Worm (Caenorhabditis elegans) whole organism, L1 larva: Measurements from ENCODE around the gene T08D10.4.

ENCODE experiments used
- C16A3.4 ChIP-seq: fragments of 150-350 bp; optimal IDR thresholded peaks from 2 replicates; lab custom pipeline; 2014; ENCODE audit warnings: missing biosample characterization, missing genetic modification characterization
- C34B4.2 ChIP-seq: sonication (generic microtip); optimal IDR thresholded peaks from 2 replicates; lab custom pipeline; 2017; ENCODE audit warnings: mild to moderate bottlenecking, missing genetic modification characterization, missing compliant biosample characterization
- Y116A8C.19 ChIP-seq: sonication (generic microtip); optimal IDR thresholded peaks from 2 replicates; lab custom pipeline; 2016; ENCODE audit warnings: missing compliant biosample characterization, missing genetic modification characterization, borderline replicate concordance
- aha-1 ChIP-seq: fragments of 150-350 bp; optimal IDR thresholded peaks from 2 replicates; lab custom pipeline; 2014; ENCODE audit warnings: missing biosample characterization, missing genetic modification characterization
- aly-2 ChIP-seq: fragments of 150-350 bp; optimal IDR thresholded peaks from 2 replicates; lab custom pipeline; 2014; ENCODE audit warnings: missing biosample characterization, missing genetic modification characterization
- ama-1 ChIP-seq: fragments of 150-350 bp; optimal IDR thresholded peaks from 2 replicates; lab custom pipeline; 2014
- blmp-1 ChIP-seq: fragments of 150-350 bp; optimal IDR thresholded peaks from 2 replicates; lab custom pipeline; 2014; ENCODE audit warnings: missing biosample characterization, missing genetic modification characterization
- ceh-63 ChIP-seq: fragments of 200-800 bp; sonication (Bioruptor generic); optimal IDR thresholded peaks from 2 replicates; lab custom pipeline; 2018; ENCODE audit warnings: mild to moderate bottlenecking, missing genetic modification characterization, missing compliant biosample characterization
- ceh-82 ChIP-seq, 3 experiments: fragments of 150-350 bp in 1 of 3; sonication (generic microtip) in 2 of 3; optimal IDR thresholded peaks; 2 replicates each; lab custom pipeline; 2014 to 2017; ENCODE audit warnings: missing biosample characterization in 3 of 3, missing genetic modification characterization in 3 of 3
- ceh-88 ChIP-seq: fragments of 200-800 bp; sonication (Bioruptor generic); IDR thresholded peaks from 2 replicates; pipeline ENCODE4 v1.3.6; 2022; ENCODE audit warnings: missing genetic modification characterization, missing compliant biosample characterization
- ceh-90 ChIP-seq: sonication (generic microtip); optimal IDR thresholded peaks from 2 replicates; lab custom pipeline; 2016; ENCODE audit warnings: missing genetic modification characterization, missing compliant biosample characterization
- dpl-1 ChIP-seq, 3 experiments: fragments of 150-350 bp in 2 of 3; sonication (generic microtip) in 1 of 3; optimal IDR thresholded peaks; 2 replicates each; lab custom pipeline; 2014 to 2017; ENCODE audit warnings: missing biosample characterization in 3 of 3, missing genetic modification characterization in 3 of 3, missing genetic modification reagents in 3 of 3
- efl-1 ChIP-seq, 4 experiments: fragments of 150-350 bp; optimal IDR thresholded peaks in 3 of 4; peaks in 1 of 4; 1 replicate in 1 of 4; 2 replicates in 3 of 4; lab custom pipeline; 2014; ENCODE audit warnings: missing biosample characterization in 2 of 4, missing genetic modification characterization in 2 of 4, missing genetic modification reagents in 2 of 4
- efl-3 ChIP-seq: fragments of 200-800 bp; sonication (Bioruptor generic); optimal IDR thresholded peaks from 2 replicates; lab custom pipeline; 2018; ENCODE audit warnings: mild to moderate bottlenecking, missing genetic modification characterization, missing compliant biosample characterization
- egl-27 ChIP-seq, 2 experiments: fragments of 150-350 bp in 1 of 2; sonication (generic microtip); optimal IDR thresholded peaks; 3 replicates each; lab custom pipeline; 2017 to 2018; ENCODE audit warnings: missing biosample characterization in 2 of 2, missing genetic modification characterization in 2 of 2, missing genetic modification reagents in 2 of 2
- ets-5 ChIP-seq: fragments of 200-800 bp; sonication (Bioruptor generic); IDR thresholded peaks from 2 replicates; pipeline ENCODE4 v1.3.6; 2022; ENCODE audit warnings: missing genetic modification characterization, missing compliant biosample characterization
- fkh-10 ChIP-seq: sonication (generic microtip); optimal IDR thresholded peaks from 2 replicates; lab custom pipeline; 2017; ENCODE audit warnings: missing biosample characterization, missing genetic modification reagents, missing genetic modification characterization
- fkh-4 ChIP-seq: sonication (generic microtip); optimal IDR thresholded peaks from 2 replicates; lab custom pipeline; 2016; ENCODE audit warnings: missing compliant biosample characterization, missing genetic modification characterization, borderline replicate concordance
- fos-1 ChIP-seq: fragments of 150-350 bp; optimal IDR thresholded peaks from 2 replicates; lab custom pipeline; 2014; ENCODE audit warnings: missing biosample characterization, missing genetic modification characterization
- grh-1 ChIP-seq: fragments of 200-800 bp; sonication (Bioruptor generic); IDR thresholded peaks from 2 replicates; pipeline ENCODE4 v1.3.6; 2022; ENCODE audit warnings: missing genetic modification reagents, missing genetic modification characterization, missing compliant biosample characterization
- hpl-2 ChIP-seq: fragments of 150-350 bp; optimal IDR thresholded peaks from 2 replicates; lab custom pipeline; 2014; ENCODE audit warnings: missing biosample characterization, missing genetic modification reagents, missing genetic modification characterization
- irx-1 ChIP-seq: sonication (generic microtip); optimal IDR thresholded peaks from 2 replicates; lab custom pipeline; 2016; ENCODE audit warnings: missing genetic modification characterization, missing compliant biosample characterization
- isw-1 ChIP-seq: fragments of 200-800 bp; sonication (Bioruptor generic); IDR thresholded peaks from 2 replicates; pipeline ENCODE4 v1.3.6; 2022; ENCODE audit warnings: missing genetic modification characterization, missing compliant biosample characterization
- jun-1 ChIP-seq: fragments of 150-350 bp; optimal IDR thresholded peaks from 2 replicates; lab custom pipeline; 2014; ENCODE audit warnings: missing biosample characterization, missing genetic modification reagents, missing genetic modification characterization
- lin-14 ChIP-seq: fragments of 200-800 bp; sonication (Bioruptor generic); optimal IDR thresholded peaks from 2 replicates; lab custom pipeline; 2018; ENCODE audit warnings: mild to moderate bottlenecking, missing genetic modification characterization, moderate library complexity, missing compliant biosample characterization
- lin-35 ChIP-seq, 2 experiments: fragments of 150-350 bp; optimal IDR thresholded peaks; 2 replicates each; lab custom pipeline; 2014; ENCODE audit warnings: missing biosample characterization in 2 of 2, missing genetic modification characterization in 2 of 2, missing genetic modification reagents in 2 of 2
- lir-3 ChIP-seq: sonication (generic microtip); optimal IDR thresholded peaks from 2 replicates; lab custom pipeline; 2016; ENCODE audit warnings: mild to moderate bottlenecking, missing genetic modification characterization, moderate library complexity, missing compliant biosample characterization; ENCODE audit not compliant: poor library complexity
- lsy-2 ChIP-seq, 2 experiments: fragments of 150-350 bp; optimal IDR thresholded peaks; 2 replicates each; lab custom pipeline; 2014; ENCODE audit warnings: missing biosample characterization in 2 of 2, missing genetic modification characterization in 2 of 2
- mab-9 ChIP-seq: fragments of 200-800 bp; sonication (Bioruptor generic); IDR thresholded peaks from 2 replicates; pipeline ENCODE4 v1.3.6; 2022; ENCODE audit warnings: missing genetic modification reagents, missing genetic modification characterization, missing compliant biosample characterization
- mdl-1 ChIP-seq, 2 experiments: fragments of 150-350 bp; optimal IDR thresholded peaks; 2 replicates each; lab custom pipeline; 2014 to 2017; ENCODE audit warnings: missing biosample characterization in 2 of 2, missing genetic modification characterization in 2 of 2, inconsistent platforms in 1 of 2
- mef-2 ChIP-seq: fragments of 150-350 bp; optimal IDR thresholded peaks from 2 replicates; lab custom pipeline; 2014; ENCODE audit warnings: missing biosample characterization, missing genetic modification characterization
- nhr-11 ChIP-seq: fragments of 150-350 bp; optimal IDR thresholded peaks from 2 replicates; lab custom pipeline; 2014; ENCODE audit warnings: missing biosample characterization, missing genetic modification characterization
- nhr-12 ChIP-seq: sonication (generic microtip); optimal IDR thresholded peaks from 2 replicates; lab custom pipeline; 2017; ENCODE audit warnings: missing biosample characterization, missing genetic modification characterization
- nhr-19 ChIP-seq: fragments of 200-800 bp; sonication (Bioruptor generic); conservative IDR thresholded peaks from 2 replicates; pipeline ENCODE4 v1.3.6; 2022; ENCODE audit warnings: missing genetic modification characterization, missing compliant biosample characterization
- nhr-20 ChIP-seq: sonication (generic microtip); optimal IDR thresholded peaks from 2 replicates; lab custom pipeline; 2016; ENCODE audit warnings: mild to moderate bottlenecking, missing genetic modification characterization, missing compliant biosample characterization
- nhr-28 ChIP-seq: fragments of 150-350 bp; optimal IDR thresholded peaks from 2 replicates; lab custom pipeline; 2014; ENCODE audit warnings: missing biosample characterization, missing genetic modification characterization
- nhr-47 ChIP-seq: sonication (generic microtip); optimal IDR thresholded peaks from 2 replicates; lab custom pipeline; 2016; ENCODE audit warnings: mild to moderate bottlenecking, missing genetic modification characterization, moderate library complexity, missing compliant biosample characterization
- nhr-76 ChIP-seq: sonication (generic microtip); optimal IDR thresholded peaks from 2 replicates; lab custom pipeline; 2017; ENCODE audit warnings: missing biosample characterization, missing genetic modification characterization
- nhr-84 ChIP-seq: sonication (generic microtip); optimal IDR thresholded peaks from 2 replicates; lab custom pipeline; 2017; ENCODE audit warnings: missing biosample characterization, missing genetic modification characterization
- nhr-85 ChIP-seq: sonication (generic microtip); peaks from one replicate; lab custom pipeline; 2016; ENCODE audit warnings: missing genetic modification characterization, inconsistent platforms, missing compliant biosample characterization
- nhr-90 ChIP-seq: sonication (generic microtip); optimal IDR thresholded peaks from 2 replicates; lab custom pipeline; 2016; ENCODE audit warnings: mild to moderate bottlenecking, missing genetic modification characterization, missing compliant biosample characterization; ENCODE audit not compliant: poor library complexity
- pag-3 ChIP-seq: sonication (generic microtip); optimal IDR thresholded peaks from 2 replicates; lab custom pipeline; 2017; ENCODE audit warnings: missing genetic modification characterization, mild to moderate bottlenecking, missing compliant biosample characterization, antibody characterized with exemption, borderline replicate concordance; ENCODE audit not compliant: insufficient read depth
- pax-3 ChIP-seq: fragments of 200-800 bp; sonication (Bioruptor generic); optimal IDR thresholded peaks from 2 replicates; lab custom pipeline; 2018; ENCODE audit warnings: mild to moderate bottlenecking, missing genetic modification characterization, moderate library complexity, missing compliant biosample characterization
- pqm-1 ChIP-seq: sonication (generic microtip); optimal IDR thresholded peaks from 3 replicates; lab custom pipeline; 2017; ENCODE audit warnings: missing biosample characterization, missing genetic modification characterization
- rnt-1 ChIP-seq: sonication (generic microtip); optimal IDR thresholded peaks from 2 replicates; lab custom pipeline; 2016; ENCODE audit warnings: mild to moderate bottlenecking, missing genetic modification characterization, moderate library complexity, missing compliant biosample characterization
- snu-23 ChIP-seq: sonication (generic microtip); optimal IDR thresholded peaks from 2 replicates; lab custom pipeline; 2016; ENCODE audit warnings: missing genetic modification characterization, missing compliant biosample characterization
- tbx-2 ChIP-seq: sonication (generic microtip); optimal IDR thresholded peaks from 2 replicates; lab custom pipeline; 2016; ENCODE audit warnings: missing genetic modification characterization, missing compliant biosample characterization
- tlp-1 ChIP-seq: fragments of 150-350 bp; optimal IDR thresholded peaks from 2 replicates; lab custom pipeline; 2014; ENCODE audit warnings: missing biosample characterization, missing genetic modification characterization
- unc-130 ChIP-seq: fragments of 150-350 bp; optimal IDR thresholded peaks from 2 replicates; lab custom pipeline; 2017; ENCODE audit warnings: missing biosample characterization, missing genetic modification characterization, inconsistent platforms
- unc-86 ChIP-seq: sonication (generic microtip); optimal IDR thresholded peaks from 2 replicates; lab custom pipeline; 2016; ENCODE audit warnings: missing genetic modification characterization, missing compliant biosample characterization
- xbp-1 ChIP-seq: sonication (generic microtip); optimal IDR thresholded peaks from 2 replicates; lab custom pipeline; 2016; ENCODE audit warnings: missing genetic modification characterization, missing compliant biosample characterization
- zag-1 ChIP-seq: fragments of 150-350 bp; optimal IDR thresholded peaks from 2 replicates; lab custom pipeline; 2014; ENCODE audit warnings: missing biosample characterization, missing genetic modification characterization
- ztf-4 ChIP-seq: fragments of 150-350 bp; optimal IDR thresholded peaks from 2 replicates; lab custom pipeline; 2014; ENCODE audit warnings: missing biosample characterization, missing genetic modification characterization

T08D10.4 gene

DNA sequence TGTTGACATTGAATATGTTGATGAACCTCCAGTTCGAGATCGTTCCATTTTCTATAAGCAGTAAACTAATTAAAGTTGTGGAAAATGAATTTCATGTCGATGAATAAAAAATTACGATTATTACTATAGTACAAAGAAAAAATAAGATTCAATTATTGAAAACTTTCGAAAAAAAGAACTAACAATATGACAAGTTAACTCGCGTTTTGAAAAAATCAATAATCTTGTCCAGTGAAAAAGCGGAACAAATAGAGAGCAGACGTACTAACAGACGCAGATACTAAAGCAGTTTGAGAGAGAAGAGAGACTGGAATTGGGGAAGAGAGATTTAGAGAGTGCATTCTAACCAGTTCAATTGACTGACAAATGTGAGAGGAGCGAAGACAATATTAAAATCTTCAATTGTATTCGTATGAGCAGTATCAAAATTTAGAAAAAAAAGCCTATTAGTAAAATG is 21.5 kb upstream of the T08D10.4 start, which contains the start of gene set-6:
Gene set-6, minus strand, starts transcription at position 51 of the 457 bp plus-strand sequence.
- TF ChIP-seq zag-1 (tag; lab: Kevin White, UChicago), result no peak
- TF ChIP-seq nhr-84 (tag; lab: Kevin White, UChicago), result no peak
- peak; percentile 20 for TF ChIP-seq lir-3
- peak; percentile 55 for TF ChIP-seq snu-23
- peak; percentile 23 for TF ChIP-seq nhr-20
- TF ChIP-seq nhr-28 (tag; lab: Kevin White, UChicago), result no peak
- TF ChIP-seq ets-5 (GFP tag; lab: Robert Waterston, UW), result no peak
- TF ChIP-seq unc-130 (tag; lab: Kevin White, UChicago), result no peak
- no peak for TF ChIP-seq fkh-10
- no peak for TF ChIP-seq blmp-1
- TF ChIP-seq nhr-76 (tag; lab: Kevin White, UChicago), result no peak
- peak in 1 of 2 experiments; percentile 7 for TF ChIP-seq lin-35 (GFP tag; optimal IDR thresholded peaks at IDR 0.05; lab: Kevin White, UChicago)
- TF ChIP-seq fkh-4 (tag; lab: Kevin White, UChicago), result no peak
- TF ChIP-seq efl-1 (optimal IDR thresholded peaks at IDR 0.05; lab: Kevin White, UChicago), result peak in 1 of 2 experiments; percentile 47
- no peak for TF ChIP-seq efl-1 (GFP tag; optimal IDR thresholded peaks at IDR 0.05 in 1 of 2; lab: Kevin White, UChicago)
- TF ChIP-seq ceh-82 (tag; optimal IDR thresholded peaks at IDR 0.05; lab: Kevin White, UChicago), result peak in 2 of 3 experiments; percentile 17 to 30
- TF ChIP-seq efl-3 (GFP tag; lab: Kevin White, UChicago), result no peak
- no peak for TF ChIP-seq irx-1
- TF ChIP-seq tlp-1 (tag; lab: Kevin White, UChicago), result no peak
- no peak for TF ChIP-seq ceh-90 (tag; lab: Kevin White, UChicago)
- TF ChIP-seq mab-9 (GFP tag; lab: Robert Waterston, UW), result no peak
- TF ChIP-seq aly-2 (tag; lab: Kevin White, UChicago), result no peak
- no peak for TF ChIP-seq mef-2 (tag; lab: Kevin White, UChicago)
- no peak for TF ChIP-seq nhr-11 (tag; lab: Kevin White, UChicago)
- no peak for TF ChIP-seq pag-3 (tag; lab: Kevin White, UChicago)
- no peak for TF ChIP-seq hpl-2 (GFP tag; lab: Kevin White, UChicago)
- TF ChIP-seq C16A3.4 (tag; lab: Kevin White, UChicago), result no peak
- no peak for TF ChIP-seq dpl-1 (GFP tag; optimal IDR thresholded peaks at IDR 0.05; lab: Kevin White, UChicago)
- TF ChIP-seq pax-3, result no peak
- TF ChIP-seq tbx-2 (tag; lab: Kevin White, UChicago), result no peak
- TF ChIP-seq nhr-47 (tag; lab: Kevin White, UChicago), result peak; percentile 5
- no peak for TF ChIP-seq pqm-1 (tag; lab: Kevin White, UChicago)
- no peak for TF ChIP-seq aha-1 (tag; lab: Kevin White, UChicago)
- TF ChIP-seq xbp-1, result no peak
- TF ChIP-seq isw-1, result no peak
- TF ChIP-seq Y116A8C.19, result no peak
- TF ChIP-seq jun-1 (tag; lab: Kevin White, UChicago), result no peak
- TF ChIP-seq mdl-1 (tag; optimal IDR thresholded peaks at IDR 0.05; lab: Kevin White, UChicago), result no peak
- TF ChIP-seq lsy-2 (tag; optimal IDR thresholded peaks at IDR 0.05; lab: Kevin White, UChicago), result peak in 1 of 2 experiments; percentile 49
- no peak for TF ChIP-seq nhr-12 (tag; lab: Kevin White, UChicago)
- no peak for TF ChIP-seq nhr-85 (tag; lab: Kevin White, UChicago)
- peak; percentile 57 for TF ChIP-seq lin-14 (GFP tag; lab: Kevin White, UChicago)
- no peak for TF ChIP-seq grh-1 (GFP tag; lab: Robert Waterston, UW)
- TF ChIP-seq fos-1, result no peak
- no peak for TF ChIP-seq C34B4.2 (tag; lab: Kevin White, UChicago)
- no peak for TF ChIP-seq ceh-63 (GFP tag; lab: Kevin White, UChicago)
- TF ChIP-seq unc-86, result no peak
- TF ChIP-seq egl-27 (tag; optimal IDR thresholded peaks at IDR 0.05; lab: Kevin White, UChicago), result no peak
- TF ChIP-seq ceh-88 (GFP tag; lab: Robert Waterston, UW), result no peak
- TF ChIP-seq nhr-90 (tag; lab: Kevin White, UChicago), result no peak
- no peak for TF ChIP-seq nhr-19 (GFP tag; lab: Robert Waterston, UW)
- no peak for TF ChIP-seq ama-1 (lab: Kevin White, UChicago)
- TF ChIP-seq ztf-4 (tag; lab: Kevin White, UChicago), result no peak
- TF ChIP-seq rnt-1 (tag; lab: Kevin White, UChicago), result peak; percentile 2
